Worm (Caenorhabditis elegans) whole organism, L1 larva: ENCODE results near the gene C07D10.6.

Experiments used
- C34B4.2 ChIP-seq: sonication (generic microtip); optimal IDR thresholded peaks from 2 replicates; lab custom pipeline; 2017; ENCODE audit warnings: mild to moderate bottlenecking, missing genetic modification characterization, missing compliant biosample characterization
- aha-1 ChIP-seq: fragments of 150-350 bp; optimal IDR thresholded peaks from 2 replicates; lab custom pipeline; 2014; ENCODE audit warnings: missing biosample characterization, missing genetic modification characterization
- ama-1 ChIP-seq: fragments of 150-350 bp; optimal IDR thresholded peaks from 2 replicates; lab custom pipeline; 2014
- blmp-1 ChIP-seq: fragments of 150-350 bp; optimal IDR thresholded peaks from 2 replicates; lab custom pipeline; 2014; ENCODE audit warnings: missing biosample characterization, missing genetic modification characterization
- ceh-63 ChIP-seq: fragments of 200-800 bp; sonication (Bioruptor generic); optimal IDR thresholded peaks from 2 replicates; lab custom pipeline; 2018; ENCODE audit warnings: mild to moderate bottlenecking, missing genetic modification characterization, missing compliant biosample characterization
- ceh-8 ChIP-seq: fragments of 200-800 bp; sonication (Bioruptor generic); optimal IDR thresholded peaks from 2 replicates; lab custom pipeline; 2018; ENCODE audit warnings: mild to moderate bottlenecking, missing genetic modification characterization, moderate library complexity, missing compliant biosample characterization
- ceh-82 ChIP-seq, 3 experiments: fragments of 150-350 bp in 1 of 3; sonication (generic microtip) in 2 of 3; optimal IDR thresholded peaks; 2 replicates each; lab custom pipeline; 2014 to 2017; ENCODE audit warnings: missing biosample characterization in 3 of 3, missing genetic modification characterization in 3 of 3
- ceh-90 ChIP-seq: sonication (generic microtip); optimal IDR thresholded peaks from 2 replicates; lab custom pipeline; 2016; ENCODE audit warnings: missing genetic modification characterization, missing compliant biosample characterization
- dsc-1 ChIP-seq: sonication (generic microtip); optimal IDR thresholded peaks from 2 replicates; lab custom pipeline; 2016; ENCODE audit warnings: mild to moderate bottlenecking, missing genetic modification characterization, missing compliant biosample characterization
- efl-1 ChIP-seq, 4 experiments: fragments of 150-350 bp; optimal IDR thresholded peaks in 3 of 4; peaks in 1 of 4; 1 replicate in 1 of 4; 2 replicates in 3 of 4; lab custom pipeline; 2014; ENCODE audit warnings: missing biosample characterization in 2 of 4, missing genetic modification characterization in 2 of 4, missing genetic modification reagents in 2 of 4
- egl-27 ChIP-seq, 2 experiments: fragments of 150-350 bp in 1 of 2; sonication (generic microtip); optimal IDR thresholded peaks; 3 replicates each; lab custom pipeline; 2017 to 2018; ENCODE audit warnings: missing biosample characterization in 2 of 2, missing genetic modification characterization in 2 of 2, missing genetic modification reagents in 2 of 2
- elt-2 ChIP-seq: sonication (generic microtip); optimal IDR thresholded peaks from 2 replicates; lab custom pipeline; 2016; ENCODE audit warnings: missing genetic modification characterization, mild to moderate bottlenecking, inconsistent platforms, missing compliant biosample characterization, missing genetic modification reagents
- grh-1 ChIP-seq: fragments of 200-800 bp; sonication (Bioruptor generic); IDR thresholded peaks from 2 replicates; pipeline ENCODE4 v1.3.6; 2022; ENCODE audit warnings: missing genetic modification reagents, missing genetic modification characterization, missing compliant biosample characterization
- hlh-17 ChIP-seq: fragments of 200-800 bp; sonication (Bioruptor generic); optimal IDR thresholded peaks from 2 replicates; lab custom pipeline; 2018; ENCODE audit warnings: missing genetic modification characterization, mild to moderate bottlenecking, missing compliant biosample characterization, moderate library complexity, borderline replicate concordance
- hpl-2 ChIP-seq: fragments of 150-350 bp; optimal IDR thresholded peaks from 2 replicates; lab custom pipeline; 2014; ENCODE audit warnings: missing biosample characterization, missing genetic modification reagents, missing genetic modification characterization
- jun-1 ChIP-seq: fragments of 150-350 bp; optimal IDR thresholded peaks from 2 replicates; lab custom pipeline; 2014; ENCODE audit warnings: missing biosample characterization, missing genetic modification reagents, missing genetic modification characterization
- lin-13 ChIP-seq: fragments of 150-350 bp; optimal IDR thresholded peaks from 2 replicates; lab custom pipeline; 2014; ENCODE audit warnings: missing biosample characterization, missing genetic modification reagents, missing genetic modification characterization
- lin-14 ChIP-seq: fragments of 200-800 bp; sonication (Bioruptor generic); optimal IDR thresholded peaks from 2 replicates; lab custom pipeline; 2018; ENCODE audit warnings: mild to moderate bottlenecking, missing genetic modification characterization, moderate library complexity, missing compliant biosample characterization
- lin-35 ChIP-seq, 2 experiments: fragments of 150-350 bp; optimal IDR thresholded peaks; 2 replicates each; lab custom pipeline; 2014; ENCODE audit warnings: missing biosample characterization in 2 of 2, missing genetic modification characterization in 2 of 2, missing genetic modification reagents in 2 of 2
- mab-9 ChIP-seq: fragments of 200-800 bp; sonication (Bioruptor generic); IDR thresholded peaks from 2 replicates; pipeline ENCODE4 v1.3.6; 2022; ENCODE audit warnings: missing genetic modification reagents, missing genetic modification characterization, missing compliant biosample characterization
- mdl-1 ChIP-seq, 2 experiments: fragments of 150-350 bp; optimal IDR thresholded peaks; 2 replicates each; lab custom pipeline; 2014 to 2017; ENCODE audit warnings: missing biosample characterization in 2 of 2, missing genetic modification characterization in 2 of 2, inconsistent platforms in 1 of 2
- mep-1 ChIP-seq: fragments of 150-350 bp; optimal IDR thresholded peaks from 2 replicates; lab custom pipeline; 2014; ENCODE audit warnings: missing biosample characterization, missing genetic modification characterization
- nhr-11 ChIP-seq: fragments of 150-350 bp; optimal IDR thresholded peaks from 2 replicates; lab custom pipeline; 2014; ENCODE audit warnings: missing biosample characterization, missing genetic modification characterization
- nhr-12 ChIP-seq: sonication (generic microtip); optimal IDR thresholded peaks from 2 replicates; lab custom pipeline; 2017; ENCODE audit warnings: missing biosample characterization, missing genetic modification characterization
- nhr-19 ChIP-seq: fragments of 200-800 bp; sonication (Bioruptor generic); conservative IDR thresholded peaks from 2 replicates; pipeline ENCODE4 v1.3.6; 2022; ENCODE audit warnings: missing genetic modification characterization, missing compliant biosample characterization
- nhr-20 ChIP-seq: sonication (generic microtip); optimal IDR thresholded peaks from 2 replicates; lab custom pipeline; 2016; ENCODE audit warnings: mild to moderate bottlenecking, missing genetic modification characterization, missing compliant biosample characterization
- nhr-47 ChIP-seq: sonication (generic microtip); optimal IDR thresholded peaks from 2 replicates; lab custom pipeline; 2016; ENCODE audit warnings: mild to moderate bottlenecking, missing genetic modification characterization, moderate library complexity, missing compliant biosample characterization
- nhr-71 ChIP-seq: sonication (generic microtip); optimal IDR thresholded peaks from 2 replicates; lab custom pipeline; 2016; ENCODE audit warnings: mild to moderate bottlenecking, missing genetic modification characterization, moderate library complexity, missing compliant biosample characterization
- nhr-76 ChIP-seq: sonication (generic microtip); optimal IDR thresholded peaks from 2 replicates; lab custom pipeline; 2017; ENCODE audit warnings: missing biosample characterization, missing genetic modification characterization
- nhr-84 ChIP-seq: sonication (generic microtip); optimal IDR thresholded peaks from 2 replicates; lab custom pipeline; 2017; ENCODE audit warnings: missing biosample characterization, missing genetic modification characterization
- nhr-85 ChIP-seq: sonication (generic microtip); peaks from one replicate; lab custom pipeline; 2016; ENCODE audit warnings: missing genetic modification characterization, inconsistent platforms, missing compliant biosample characterization
- nhr-90 ChIP-seq: sonication (generic microtip); optimal IDR thresholded peaks from 2 replicates; lab custom pipeline; 2016; ENCODE audit warnings: mild to moderate bottlenecking, missing genetic modification characterization, missing compliant biosample characterization; ENCODE audit not compliant: poor library complexity
- pax-3 ChIP-seq: fragments of 200-800 bp; sonication (Bioruptor generic); optimal IDR thresholded peaks from 2 replicates; lab custom pipeline; 2018; ENCODE audit warnings: mild to moderate bottlenecking, missing genetic modification characterization, moderate library complexity, missing compliant biosample characterization
- pqm-1 ChIP-seq: sonication (generic microtip); optimal IDR thresholded peaks from 3 replicates; lab custom pipeline; 2017; ENCODE audit warnings: missing biosample characterization, missing genetic modification characterization
- rnt-1 ChIP-seq: sonication (generic microtip); optimal IDR thresholded peaks from 2 replicates; lab custom pipeline; 2016; ENCODE audit warnings: mild to moderate bottlenecking, missing genetic modification characterization, moderate library complexity, missing compliant biosample characterization
- skn-1 ChIP-seq: fragments of 150-350 bp; optimal IDR thresholded peaks from 2 replicates; lab custom pipeline; 2014; ENCODE audit warnings: missing biosample characterization, missing genetic modification characterization
- sox-4 ChIP-seq: sonication (generic microtip); optimal IDR thresholded peaks from 2 replicates; lab custom pipeline; 2016; ENCODE audit warnings: missing genetic modification characterization, missing compliant biosample characterization
- sup-37 ChIP-seq: fragments of 200-800 bp; sonication (Bioruptor generic); optimal IDR thresholded peaks from 2 replicates; lab custom pipeline; 2018; ENCODE audit warnings: mild to moderate bottlenecking, missing genetic modification characterization, missing compliant biosample characterization
- swsn-7 ChIP-seq: sonication (generic microtip); optimal IDR thresholded peaks from 2 replicates; lab custom pipeline; 2016; ENCODE audit warnings: missing genetic modification characterization, missing compliant biosample characterization
- unc-30 ChIP-seq: sonication (generic microtip); optimal IDR thresholded peaks from 2 replicates; lab custom pipeline; 2017; ENCODE audit warnings: missing biosample characterization, missing genetic modification characterization
- unc-62 ChIP-seq: fragments of 150-350 bp; optimal IDR thresholded peaks from 2 replicates; lab custom pipeline; 2014; ENCODE audit warnings: missing biosample characterization, missing genetic modification reagents, missing genetic modification characterization
- vab-15 ChIP-seq: sonication (generic microtip); optimal IDR thresholded peaks from 2 replicates; lab custom pipeline; 2017; ENCODE audit warnings: missing genotype, mild to moderate bottlenecking, missing genetic modification characterization, missing compliant biosample characterization
- zag-1 ChIP-seq: fragments of 150-350 bp; optimal IDR thresholded peaks from 2 replicates; lab custom pipeline; 2014; ENCODE audit warnings: missing biosample characterization, missing genetic modification characterization
- zip-4 ChIP-seq: fragments of 200-800 bp; sonication (Bioruptor generic); optimal IDR thresholded peaks from 2 replicates; lab custom pipeline; 2018; ENCODE audit warnings: mild to moderate bottlenecking, missing genetic modification characterization, moderate library complexity, missing compliant biosample characterization
- ztf-11 ChIP-seq, 2 experiments: sonication (generic microtip); optimal IDR thresholded peaks; 2 replicates each; lab custom pipeline; 2016 to 2017; ENCODE audit warnings: missing genetic modification characterization in 2 of 2, missing biosample characterization in 1 of 2, missing compliant biosample characterization in 1 of 2

The C07D10.6 gene

ce11 chrII:7342884-7343283, 36.2 kb upstream of the C07D10.6 start (continued):
- no peak for TF ChIP-seq nhr-76
- no peak for TF ChIP-seq ceh-90
- TF ChIP-seq C34B4.2 (tag; lab: Kevin White, UChicago), result no peak
- TF ChIP-seq unc-30, result no peak
- TF ChIP-seq nhr-11 (tag; lab: Kevin White, UChicago), result no peak
- TF ChIP-seq lin-13, result peak; percentile 39
- TF ChIP-seq unc-62 (GFP tag; lab: Kevin White, UChicago), result no peak
- peak; percentile 71 for TF ChIP-seq nhr-71 (tag; lab: Kevin White, UChicago)
- peak in 1 of 2 experiments; percentile 63 for TF ChIP-seq lin-35 (GFP tag; optimal IDR thresholded peaks at IDR 0.05; lab: Kevin White, UChicago)
- peak; percentile 94 for TF ChIP-seq nhr-85 (tag; lab: Kevin White, UChicago)
- no peak for TF ChIP-seq jun-1 (tag; lab: Kevin White, UChicago)
- TF ChIP-seq rnt-1 (tag; lab: Kevin White, UChicago), result no peak
- TF ChIP-seq nhr-47, result no peak
- no peak for TF ChIP-seq mep-1
- TF ChIP-seq sox-4, result no peak
- no peak for TF ChIP-seq pax-3 (tag; lab: Kevin White, UChicago)
- no peak for TF ChIP-seq ceh-82 (tag; optimal IDR thresholded peaks at IDR 0.05; lab: Kevin White, UChicago)
- peak; percentile 81 for TF ChIP-seq nhr-20 (tag; lab: Kevin White, UChicago)
- 0 out of 2 replicates have a peak, but pooled peaks have one; percentile 17 for TF ChIP-seq grh-1
- peak; percentile 50 for TF ChIP-seq lin-14 (GFP tag; lab: Kevin White, UChicago)
- TF ChIP-seq hpl-2 (GFP tag; lab: Kevin White, UChicago), result no peak
- peak; percentile 92 for TF ChIP-seq nhr-19 (GFP tag; lab: Robert Waterston, UW)
- peak; percentile 65 for TF ChIP-seq nhr-90 (tag; lab: Kevin White, UChicago)

DNA sequence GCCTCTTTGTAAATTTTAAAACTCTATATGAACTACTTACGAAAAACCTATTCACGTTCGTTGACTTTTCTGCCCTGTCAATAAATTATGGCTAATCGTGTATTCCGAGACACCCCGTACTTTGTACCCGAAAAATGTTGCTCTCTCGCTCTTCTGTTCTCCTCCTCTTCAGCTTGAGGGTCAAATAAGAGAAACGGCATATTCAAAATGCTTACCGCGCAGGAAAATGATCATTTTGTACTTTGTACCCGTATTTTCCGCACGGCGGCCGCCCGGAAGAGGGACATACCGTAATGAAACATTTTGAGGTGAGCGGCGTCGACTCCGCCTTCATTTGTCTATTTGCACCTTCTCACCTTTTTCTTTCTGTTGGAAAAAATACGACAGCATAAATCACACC, 35.5 kb upstream of the C07D10.6 start:
- no peak for TF ChIP-seq unc-30
- no peak for TF ChIP-seq ztf-11 (tag; optimal IDR thresholded peaks at IDR 0.05; lab: Kevin White, UChicago)
- TF ChIP-seq ama-1, result peak; percentile 4
- no peak for TF ChIP-seq dsc-1 (tag; lab: Kevin White, UChicago)

DNA sequence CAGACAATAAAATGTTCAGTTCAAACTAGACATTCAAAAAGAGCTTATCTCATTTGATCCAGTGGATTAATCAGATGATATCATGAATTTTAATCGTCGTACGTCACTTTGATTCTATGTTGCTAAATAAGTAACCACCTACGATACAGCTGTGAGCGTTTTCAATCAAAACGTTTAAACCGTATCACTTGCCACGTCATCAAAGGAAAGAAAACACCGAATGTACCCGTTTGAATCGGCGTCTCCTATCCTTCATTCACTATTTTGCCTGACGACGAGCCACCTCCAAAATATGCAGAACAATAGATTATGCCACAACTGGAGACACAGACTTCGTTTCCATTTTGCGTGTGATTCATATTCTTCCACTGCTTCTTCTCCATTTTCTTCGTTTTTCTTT, 33.3 kb upstream of the C07D10.6 start:
- TF ChIP-seq elt-2 (no peak), nhr-84 (tag; lab: Kevin White, UChicago) (peak; percentile 34), zip-4 (GFP tag; lab: Kevin White, UChicago) (peak; percentile 9), dsc-1 (tag; lab: Kevin White, UChicago) (peak; percentile 22), ceh-8 (GFP tag; lab: Kevin White, UChicago) (no peak)

- no peak for TF ChIP-seq efl-1 (optimal IDR thresholded peaks at IDR 0.05; lab: Kevin White, UChicago)
- TF ChIP-seq efl-1 (GFP tag; optimal IDR thresholded peaks at IDR 0.05 in 1 of 2; lab: Kevin White, UChicago), result peak in 1 of 2 experiments; percentile 80
- no peak for TF ChIP-seq pqm-1 (tag; lab: Kevin White, UChicago)
These were observed 31.1 kb upstream of the C07D10.6 start for ce11 chrII:7348063-7348462.

- no peak for TF ChIP-seq ceh-63 (GFP tag; lab: Kevin White, UChicago)
- TF ChIP-seq vab-15 (tag; lab: Kevin White, UChicago), result no peak
- TF ChIP-seq sox-4, result no peak
- TF ChIP-seq sup-37 (GFP tag; lab: Kevin White, UChicago), result no peak
- TF ChIP-seq nhr-12 (tag; lab: Kevin White, UChicago), result no peak
- no peak for TF ChIP-seq grh-1
- TF ChIP-seq aha-1 (tag; lab: Kevin White, UChicago), result no peak
- no peak for TF ChIP-seq egl-27 (tag; optimal IDR thresholded peaks at IDR 0.05; lab: Kevin White, UChicago)
- no peak for TF ChIP-seq nhr-85 (tag; lab: Kevin White, UChicago)
- TF ChIP-seq mdl-1 (tag; optimal IDR thresholded peaks at IDR 0.05; lab: Kevin White, UChicago), result no peak
- TF ChIP-seq swsn-7 (tag; lab: Kevin White, UChicago), result no peak
- TF ChIP-seq skn-1 (tag; lab: Kevin White, UChicago), result no peak
- TF ChIP-seq zag-1 (tag; lab: Kevin White, UChicago), result no peak
- TF ChIP-seq pqm-1 (tag; lab: Kevin White, UChicago), result no peak
- TF ChIP-seq ztf-11 (tag; optimal IDR thresholded peaks at IDR 0.05; lab: Kevin White, UChicago), result no peak
- TF ChIP-seq hlh-17, result no peak
- peak; percentile 23 for TF ChIP-seq lin-14 (GFP tag; lab: Kevin White, UChicago)
- TF ChIP-seq mab-9 (GFP tag; lab: Robert Waterston, UW), result no peak
- no peak for TF ChIP-seq dsc-1 (tag; lab: Kevin White, UChicago)
- peak; percentile 24 for TF ChIP-seq mep-1
- peak; percentile 79 for TF ChIP-seq blmp-1
These were observed 26.6 kb upstream of the C07D10.6 start, which contains the start of gene hsp-4 for ce11 chrII:7352507-7352906. Gene hsp-4 (minus strand): TSS chrII:7352645.
